Worm (Caenorhabditis elegans) whole organism, late embryonic: ENCODE data around the gene hecw-1.
A peak's percentile ranks its signal among the peaks of the same experiment; 100 is the strongest.

ENCODE experiments used
- C08G9.2 ChIP-seq: sonication (generic microtip); optimal IDR thresholded peaks from 2 replicates; lab custom pipeline; 2016; ENCODE audit warnings: mild to moderate bottlenecking, missing genetic modification characterization, moderate library complexity, missing compliant biosample characterization
- T23F11.4 ChIP-seq: fragments of 200-800 bp; sonication (Bioruptor generic); optimal IDR thresholded peaks from 2 replicates; lab custom pipeline; 2018; ENCODE audit warnings: mild to moderate bottlenecking, missing genetic modification characterization, missing compliant biosample characterization
- Y22D7AL.16 ChIP-seq: sonication (generic microtip); optimal IDR thresholded peaks from 2 replicates; lab custom pipeline; 2016; ENCODE audit warnings: missing genetic modification characterization, missing compliant biosample characterization
- ama-1 ChIP-seq: fragments of 150-350 bp; optimal IDR thresholded peaks from 2 replicates; lab custom pipeline; 2014
- ceh-14 ChIP-seq: sonication (generic microtip); optimal IDR thresholded peaks from 2 replicates; lab custom pipeline; 2016; ENCODE audit warnings: missing genotype, missing genetic modification characterization, missing compliant biosample characterization
- ceh-19 ChIP-seq: fragments of 200-800 bp; sonication (Bioruptor generic); optimal IDR thresholded peaks from 2 replicates; lab custom pipeline; 2018; ENCODE audit warnings: mild to moderate bottlenecking, missing genetic modification characterization, missing compliant biosample characterization
- ceh-34 ChIP-seq: sonication (generic microtip); optimal IDR thresholded peaks from 2 replicates; lab custom pipeline; 2016; ENCODE audit warnings: mild to moderate bottlenecking, missing genetic modification characterization, missing compliant biosample characterization
- ceh-45 ChIP-seq: fragments of 200-800 bp; sonication (Bioruptor generic); IDR thresholded peaks from 2 replicates; pipeline ENCODE4 v1.3.6; 2022; ENCODE audit warnings: missing genetic modification reagents, missing genetic modification characterization, missing compliant biosample characterization
- ceh-48 ChIP-seq: sonication (generic microtip); optimal IDR thresholded peaks from 2 replicates; lab custom pipeline; 2016; ENCODE audit warnings: missing genetic modification characterization, inconsistent platforms, missing compliant biosample characterization
- ceh-6 ChIP-seq: fragments of 200-800 bp; sonication (Bioruptor generic); optimal IDR thresholded peaks from 2 replicates; lab custom pipeline; 2018; ENCODE audit warnings: mild to moderate bottlenecking, missing genetic modification characterization, missing compliant biosample characterization
- che-1 ChIP-seq: sonication (generic microtip); optimal IDR thresholded peaks from 2 replicates; lab custom pipeline; 2016; ENCODE audit warnings: mild to moderate bottlenecking, missing genetic modification characterization, missing compliant biosample characterization
- dve-1 ChIP-seq: sonication (generic microtip); optimal IDR thresholded peaks from 2 replicates; lab custom pipeline; 2017; ENCODE audit warnings: antibody characterized with exemption, mild to moderate bottlenecking, missing genetic modification characterization, missing compliant biosample characterization
- ets-4 ChIP-seq: sonication (generic microtip); optimal IDR thresholded peaks from 2 replicates; lab custom pipeline; 2016; ENCODE audit warnings: missing genetic modification characterization, missing compliant biosample characterization
- fkh-6 ChIP-seq: sonication (generic microtip); optimal IDR thresholded peaks from 2 replicates; lab custom pipeline; 2016; ENCODE audit warnings: missing genetic modification characterization, missing compliant biosample characterization
- hlh-13 ChIP-seq: fragments of 200-800 bp; sonication (Bioruptor generic); optimal IDR thresholded peaks from 2 replicates; lab custom pipeline; 2018; ENCODE audit warnings: mild to moderate bottlenecking, missing genetic modification characterization, missing compliant biosample characterization
- hlh-30 ChIP-seq: sonication (generic microtip); optimal IDR thresholded peaks from 2 replicates; lab custom pipeline; 2017; ENCODE audit warnings: antibody characterized with exemption, missing genetic modification characterization, missing compliant biosample characterization; ENCODE audit not compliant: insufficient read depth
- hlh-8 ChIP-seq: sonication (generic microtip); optimal IDR thresholded peaks from 2 replicates; lab custom pipeline; 2016; ENCODE audit warnings: missing genotype, missing genetic modification characterization, missing compliant biosample characterization
- lim-6 ChIP-seq: sonication (generic microtip); optimal IDR thresholded peaks from 2 replicates; lab custom pipeline; 2016; ENCODE audit warnings: missing genetic modification characterization, missing compliant biosample characterization
- lin-11 ChIP-seq: fragments of 200-800 bp; sonication (Bioruptor generic); optimal IDR thresholded peaks from 2 replicates; lab custom pipeline; 2018; ENCODE audit warnings: mild to moderate bottlenecking, missing genetic modification characterization, missing compliant biosample characterization
- nfya-1 ChIP-seq: sonication (generic microtip); optimal IDR thresholded peaks from 2 replicates; lab custom pipeline; 2017; ENCODE audit warnings: missing genetic modification characterization, mild to moderate bottlenecking, missing compliant biosample characterization, antibody characterized with exemption, moderate library complexity
- npax-4 ChIP-seq: sonication (generic microtip); optimal IDR thresholded peaks from 2 replicates; lab custom pipeline; 2016; ENCODE audit warnings: missing genetic modification characterization, missing compliant biosample characterization
- odd-2 ChIP-seq: sonication (generic microtip); optimal IDR thresholded peaks from 2 replicates; lab custom pipeline; 2017; ENCODE audit warnings: antibody characterized with exemption, mild to moderate bottlenecking, missing genetic modification characterization, missing compliant biosample characterization
- pag-3 ChIP-seq: sonication (generic microtip); optimal IDR thresholded peaks from 2 replicates; lab custom pipeline; 2016; ENCODE audit warnings: missing compliant biosample characterization, missing genetic modification characterization, borderline replicate concordance
- pha-4 ChIP-seq: fragments of 150-350 bp; optimal IDR thresholded peaks from 2 replicates; lab custom pipeline; 2018; ENCODE audit warnings: missing biosample characterization, missing genetic modification reagents, missing genetic modification characterization
- pros-1 ChIP-seq: fragments of 150-350 bp; optimal IDR thresholded peaks from 2 replicates; lab custom pipeline; 2014; ENCODE audit warnings: missing biosample characterization, missing genetic modification reagents, missing genetic modification characterization
- ref-2 ChIP-seq: sonication (generic microtip); optimal IDR thresholded peaks from 2 replicates; lab custom pipeline; 2016; ENCODE audit warnings: missing genetic modification characterization, missing compliant biosample characterization
- tbx-2 ChIP-seq: sonication (generic microtip); optimal IDR thresholded peaks from 2 replicates; lab custom pipeline; 2016; ENCODE audit warnings: missing genetic modification characterization, missing compliant biosample characterization
- unc-3 ChIP-seq, 2 experiments: fragments of 200-800 bp in 1 of 2; sonication (Bioruptor generic) in 1 of 2; sonication (generic microtip) in 1 of 2; conservative IDR thresholded peaks in 1 of 2; optimal IDR thresholded peaks in 1 of 2; 2 replicates each; pipeline versions ENCODE4 v1.3.6 to Lab custom; 2016 to 2022; ENCODE audit warnings: missing compliant biosample characterization in 2 of 2, missing genetic modification characterization in 2 of 2, missing genetic modification reagents in 1 of 2
- unc-42 ChIP-seq: sonication (generic microtip); optimal IDR thresholded peaks from 2 replicates; lab custom pipeline; 2016; ENCODE audit warnings: missing genotype, missing genetic modification characterization, missing compliant biosample characterization
- unc-86 ChIP-seq: sonication (generic microtip); optimal IDR thresholded peaks from 2 replicates; lab custom pipeline; 2016; ENCODE audit warnings: missing genetic modification characterization, missing compliant biosample characterization
- ztf-16 ChIP-seq: sonication (generic microtip); optimal IDR thresholded peaks from 2 replicates; lab custom pipeline; 2017; ENCODE audit warnings: missing genetic modification characterization, missing compliant biosample characterization

hecw-1 gene

ce11 chrIII:3400444-3400843, 10.7 kb upstream of the hecw-1 start:
- no peak for TF ChIP-seq T23F11.4 (GFP tag; lab: Kevin White, UChicago)

ce11 chrIII:3398485-3398884, 8.7 kb upstream of the hecw-1 start:
- TF ChIP-seq che-1 (tag; lab: Kevin White, UChicago) (no peak), ceh-48 (tag; lab: Kevin White, UChicago) (peak; percentile 29)

ce11 chrIII:3397678-3398077, 7.9 kb upstream of the hecw-1 start, which contains the start of gene clpf-1:
Gene clpf-1, plus strand, starts transcription at chrIII:3397743.
- TF ChIP-seq hlh-13 (GFP tag; lab: Kevin White, UChicago) = no peak
- TF ChIP-seq ceh-34 (tag; lab: Kevin White, UChicago) = no peak
- TF ChIP-seq ceh-19 = no peak
- TF ChIP-seq ceh-45 (GFP tag; lab: Robert Waterston, UW) = no peak
- TF ChIP-seq C08G9.2 = no peak
- no peak for TF ChIP-seq hlh-30 (tag; lab: Kevin White, UChicago)
- no peak for TF ChIP-seq nfya-1 (tag; lab: Kevin White, UChicago)
- no peak for TF ChIP-seq ref-2 (tag; lab: Kevin White, UChicago)
- TF ChIP-seq fkh-6 (tag; lab: Kevin White, UChicago) = no peak
- TF ChIP-seq ets-4 (tag; lab: Kevin White, UChicago) = no peak
- TF ChIP-seq npax-4 (tag; lab: Kevin White, UChicago) = no peak
- no peak for TF ChIP-seq unc-3 (GFP tag; conservative IDR thresholded peaks at IDR 0.05; lab: Robert Waterston, UW)
- no peak for TF ChIP-seq unc-3 (tag; optimal IDR thresholded peaks at IDR 0.05; lab: Kevin White, UChicago)
- TF ChIP-seq pros-1 (tag; lab: Kevin White, UChicago) = no peak
- no peak for TF ChIP-seq ztf-16 (tag; lab: Kevin White, UChicago)
- TF ChIP-seq lim-6 = no peak
- TF ChIP-seq Y22D7AL.16 = no peak
- TF ChIP-seq ceh-14 (tag; lab: Kevin White, UChicago) = no peak
- no peak for TF ChIP-seq ama-1 (lab: Kevin White, UChicago)
- no peak for TF ChIP-seq tbx-2 (tag; lab: Kevin White, UChicago)

- peak; percentile 10 for TF ChIP-seq unc-42 (tag; lab: Kevin White, UChicago)
- TF ChIP-seq dve-1 = no peak
These were observed 6.2 kb upstream of the hecw-1 start, which contains the start of gene cri-3 for ce11 chrIII:3395874-3396467. Gene cri-3, plus strand, starts transcription at chrIII:3396355.

- no peak for TF ChIP-seq C08G9.2
These were observed 5.3 kb upstream of the hecw-1 start for ce11 chrIII:3395112-3395511.

ce11 chrIII:3393687-3394086, 3.9 kb upstream of the hecw-1 start, which contains the start of gene mlc-4:
Gene mlc-4, minus strand, starts transcription at chrIII:3393787.
- TF ChIP-seq unc-86 (tag; lab: Kevin White, UChicago) (no peak), T23F11.4 (GFP tag; lab: Kevin White, UChicago) (no peak), pag-3 (no peak), npax-4 (tag; lab: Kevin White, UChicago) (no peak), pha-4 (no peak), hlh-8 (no peak), lin-11 (tag; lab: Kevin White, UChicago) (no peak), ceh-6 (GFP tag; lab: Kevin White, UChicago) (no peak), odd-2 (tag; lab: Kevin White, UChicago) (no peak), C08G9.2 (no peak)
